Fruit fly (Drosophila melanogaster): ENCODE results near the gene Abp1.

Gene Abp1

DNA sequence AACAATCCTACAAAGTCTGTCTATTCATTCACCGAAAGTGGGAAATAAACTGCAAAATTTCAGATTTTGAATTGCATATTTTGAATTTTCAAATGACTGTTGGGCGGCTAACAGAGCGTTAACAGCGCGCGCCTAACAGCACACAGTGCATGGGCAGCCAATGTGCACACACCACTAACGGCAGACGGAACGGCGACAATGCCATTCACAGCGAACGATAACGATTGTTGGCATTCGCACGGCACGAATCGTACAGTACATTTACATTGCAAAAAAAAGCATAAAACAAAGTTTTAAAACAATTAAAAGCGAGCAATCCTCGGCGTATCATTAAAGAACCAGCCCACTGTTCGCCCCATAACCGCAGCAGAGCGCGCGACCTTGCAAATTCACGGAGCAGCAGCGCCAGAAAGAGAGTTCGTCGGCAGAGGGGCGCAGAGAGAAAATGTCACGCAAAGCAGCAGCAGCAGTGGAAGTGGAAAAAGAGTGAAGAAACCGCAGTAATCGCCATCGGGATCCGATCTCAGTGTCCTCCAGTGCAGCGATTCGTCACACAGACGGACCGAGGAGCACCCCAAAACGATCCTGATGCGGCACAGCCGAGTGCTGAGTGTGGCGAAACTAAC, 16.5 kb upstream of the Abp1 start, which contains the start of gene Spt20 (continued):
- TF ChIP-seq Gug (GFP tag; IDR thresholded peaks at IDR 0.05) (no peak), CrebB (tag; optimal IDR thresholded peaks at IDR 0.05) (peak; percentile 8), Ets97D (GFP tag; optimal IDR thresholded peaks at IDR 0.05) (peak; percentile 69), BEAF-32 (GFP tag; optimal IDR thresholded peaks at IDR 0.05) (peak; percentile 63), Sin3A (optimal IDR thresholded peaks at IDR 0.05) (peak; percentile 81), CG16779 (GFP tag; IDR thresholded peaks at IDR 0.05) (no peak), Lpt (GFP tag; optimal IDR thresholded peaks at IDR 0.05) (no peak), E2f2 (GFP tag; IDR thresholded peaks at IDR 0.05) (peak; percentile 84), CG17568 (GFP tag; optimal IDR thresholded peaks at IDR 0.05) (no peak), NFAT (GFP tag; IDR thresholded peaks at IDR 0.05) (peak; percentile 26; the same call in 1 of the 2 replicates), gt (GFP tag; IDR thresholded peaks at IDR 0.05) (no peak), CG3726 (GFP tag; IDR thresholded peaks at IDR 0.05) (no peak), amos (GFP tag; IDR thresholded peaks at IDR 0.05; ENCODE audit: partially characterized antibody) (peak; percentile 52; the same call in 1 of the 2 replicates), CG8478 (optimal IDR thresholded peaks at IDR 0.05) (no peak), Stat92E (GFP tag; optimal IDR thresholded peaks at IDR 0.05) (peak in 1 of 3 experiments; percentile 32), CHES-1-like (GFP tag; optimal IDR thresholded peaks at IDR 0.05) (peak; percentile 39), tin (GFP tag; optimal IDR thresholded peaks at IDR 0.05) (no peak), lbe (GFP tag; optimal IDR thresholded peaks at IDR 0.05) (no peak), CG1647 (GFP tag; optimal IDR thresholded peaks at IDR 0.05) (no peak), phol (tag; optimal IDR thresholded peaks at IDR 0.05) (peak; percentile 27), CoRest (tag; optimal IDR thresholded peaks at IDR 0.05) (no peak), CG14441 (GFP tag; IDR thresholded peaks at IDR 0.05) (no peak), hbn (GFP tag; IDR thresholded peaks at IDR 0.05; ENCODE audit: partially characterized antibody) (peak; percentile 29; the same call in 1 of the 2 replicates), CG14710 (tag; optimal IDR thresholded peaks at IDR 0.05) (peak; percentile 100), HmgZ (tag; optimal IDR thresholded peaks at IDR 0.05) (peak; percentile 54), ato (GFP tag; IDR thresholded peaks at IDR 0.05; ENCODE audit: partially characterized antibody) (peak; percentile 58), MBD-R2 (GFP tag; IDR thresholded peaks at IDR 0.05) (peak; percentile 81), esg (GFP tag; conservative IDR thresholded peaks at IDR 0.05) (no peak), row (GFP tag; IDR thresholded peaks at IDR 0.05) (peak; percentile 20; the same call in 1 of the 3 replicates), MESR4 (GFP tag; optimal IDR thresholded peaks at IDR 0.05) (peak; percentile 85), knrl (GFP tag; IDR thresholded peaks at IDR 0.05; ENCODE audit: partially characterized antibody) (peak; percentile 37; the same call in 2 of the 3 replicates), nerfin-2 (GFP tag; IDR thresholded peaks at IDR 0.05; ENCODE audit: partially characterized antibody) (no peak), gcm2 (GFP tag; optimal IDR thresholded peaks at IDR 0.05) (no peak), vvl (GFP tag; IDR thresholded peaks at IDR 0.05) (peak; percentile 53; the same call in 1 of the 2 replicates), Eip74EF (GFP tag; optimal IDR thresholded peaks at IDR 0.05) (no peak), tna (GFP tag; IDR thresholded peaks at IDR 0.05; ENCODE audit: partially characterized antibody) (peak; percentile 37; the same call in 1 of the 2 replicates), CG13287 (GFP tag; IDR thresholded peaks at IDR 0.05; ENCODE audit: partially characterized antibody) (peak; percentile 62), CG14860 (GFP tag; IDR thresholded peaks at IDR 0.05; ENCODE audit: partially characterized antibody) (0 out of 3 replicates have a peak, but pooled peaks have one; percentile 36), CG7987 (GFP tag; optimal IDR thresholded peaks at IDR 0.05) (peak; percentile 34), Bgb (GFP tag; IDR thresholded peaks at IDR 0.05; ENCODE audit: partially characterized antibody) (peak; percentile 50; the same call in 1 of the 2 replicates), tgo (GFP tag; IDR thresholded peaks at IDR 0.05) (no peak), nmo (GFP tag; optimal IDR thresholded peaks at IDR 0.05) (peak; percentile 34), Asciz (GFP tag; optimal IDR thresholded peaks at IDR 0.05) (no peak), CG17186 (GFP tag; optimal IDR thresholded peaks at IDR 0.05) (peak; percentile 100), HLH4C (GFP tag; IDR thresholded peaks at IDR 0.05; ENCODE audit: partially characterized antibody) (0 out of 3 replicates have a peak, but pooled peaks have one; percentile 32), CG9797 (GFP tag; optimal IDR thresholded peaks at IDR 0.05) (peak; percentile 13), disco-r (GFP tag; optimal IDR thresholded peaks at IDR 0.05) (peak; percentile 63), CG12659 (GFP tag; optimal IDR thresholded peaks at IDR 0.05) (peak; percentile 77)

All from whole organism, embryonic.